Worm (Caenorhabditis elegans): Measurements from ENCODE around the gene tsct-1.
A peak's percentile ranks its signal among the peaks of the same experiment; 100 is the strongest.

DNA sequence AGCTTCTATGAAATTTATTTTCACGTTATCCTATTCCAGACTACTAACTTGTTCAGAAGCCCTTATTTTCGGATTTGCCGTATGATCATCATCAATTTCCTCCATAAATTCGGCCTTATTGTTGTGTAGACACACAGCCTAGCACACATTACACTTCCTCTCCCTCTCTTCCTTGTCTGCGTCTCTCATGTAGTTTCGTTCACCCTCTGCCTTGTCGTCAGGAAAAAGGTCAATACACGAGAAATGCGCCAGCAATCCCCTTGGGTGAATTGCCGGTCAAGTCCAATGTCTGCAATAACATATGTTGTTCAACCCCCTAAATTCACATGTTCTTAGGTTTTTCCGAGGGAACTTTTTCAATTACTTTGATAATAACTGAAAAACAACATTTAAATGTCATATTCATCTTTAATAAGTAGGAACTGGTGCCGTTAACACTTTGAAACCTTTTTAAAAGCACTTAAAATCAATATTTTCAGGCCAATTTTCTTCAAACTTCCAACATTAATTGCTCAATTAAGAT is 40.0 kb upstream of the tsct-1 start, which contains the start of gene F17E5.2:
- TF ChIP-seq ztf-11 (tag; optimal IDR thresholded peaks at IDR 0.05) (no peak), mab-5 (tag; optimal IDR thresholded peaks at IDR 0.05) (peak; percentile 92), unc-62 (GFP tag; optimal IDR thresholded peaks at IDR 0.05) (peak; percentile 40), unc-55 (GFP tag; optimal IDR thresholded peaks at IDR 0.05) (peak; percentile 96), ama-1 (optimal IDR thresholded peaks at IDR 0.05) (no peak)
